Worm (Caenorhabditis elegans): ENCODE measurements around the gene clh-5.

- TF ChIP-seq lin-13 (tag; optimal IDR thresholded peaks at IDR 0.05) (peak; percentile 70), snpc-4 (tag; optimal IDR thresholded peaks at IDR 0.05) (no peak), nhr-76 (tag; optimal IDR thresholded peaks at IDR 0.05) (no peak), mep-1 (tag; optimal IDR thresholded peaks at IDR 0.05) (peak; percentile 95), elt-1 (tag; optimal IDR thresholded peaks at IDR 0.05; ENCODE audit: borderline replicate concordance, insufficient read depth) (no peak), unc-62 (GFP tag; optimal IDR thresholded peaks at IDR 0.05) (peak; percentile 35), blmp-1 (tag; optimal IDR thresholded peaks at IDR 0.05) (no peak), nhr-28 (tag; optimal IDR thresholded peaks at IDR 0.05) (no peak), nhr-12 (tag; optimal IDR thresholded peaks at IDR 0.05) (no peak)
These were observed 41.3 kb downstream of the clh-5 start, which contains the start of gene rpl-32 for ce11 chrII:9057035-9057668.
